Fruit fly (Drosophila melanogaster): ENCODE data around the gene CG14710.

The CG14710 gene

dm6 chr3R:11623025-11623424, 3.1 kb downstream of the CG14710 start, which contains the start of gene CG14711 (continued):
- TF ChIP-seq luna (GFP tag; optimal IDR thresholded peaks at IDR 0.05): no peak
- peak in 1 of 3 experiments; percentile 81 for TF ChIP-seq lola (GFP tag; optimal IDR thresholded peaks at IDR 0.05)
- peak; percentile 92 for TF ChIP-seq CG12659 (GFP tag; optimal IDR thresholded peaks at IDR 0.05)
- TF ChIP-seq Bteb2 (GFP tag; optimal IDR thresholded peaks at IDR 0.05): peak; percentile 70
- TF ChIP-seq CG11093 (GFP tag; IDR thresholded peaks at IDR 0.05): peak; percentile 59; the same call in 1 of the 3 replicates
- peak; percentile 60; the same call in 1 of the 2 replicates for TF ChIP-seq CG32767 (GFP tag; IDR thresholded peaks at IDR 0.05)
- no peak for TF ChIP-seq Ravus (GFP tag; IDR thresholded peaks at IDR 0.05)
- TF ChIP-seq CG9727 (GFP tag; optimal IDR thresholded peaks at IDR 0.05): peak; percentile 86
- TF ChIP-seq zfh2 (GFP tag; optimal IDR thresholded peaks at IDR 0.05): peak; percentile 67
- 0 out of 2 replicates have a peak, but pooled peaks have one; percentile 57 for TF ChIP-seq CG16779 (GFP tag; IDR thresholded peaks at IDR 0.05)
- TF ChIP-seq CG11560 (tag; IDR thresholded peaks at IDR 0.05): peak; percentile 75
- peak; percentile 97 for TF ChIP-seq Ets65A (GFP tag)
- peak; percentile 72 for TF ChIP-seq Nf-YA (GFP tag; IDR thresholded peaks at IDR 0.05)
- peak; percentile 83 for TF ChIP-seq ranshi (GFP tag; IDR thresholded peaks at IDR 0.05)
- TF ChIP-seq CG15073 (GFP tag; optimal IDR thresholded peaks at IDR 0.05): peak; percentile 64
- TF ChIP-seq Hr78 (GFP tag; optimal IDR thresholded peaks at IDR 0.05): no peak
- no peak for TF ChIP-seq Sox100B (GFP tag; optimal IDR thresholded peaks at IDR 0.05)
- TF ChIP-seq CG6791 (GFP tag; IDR thresholded peaks at IDR 0.05; ENCODE audit: partially characterized antibody): peak; percentile 75
- no peak for TF ChIP-seq CG11723 (GFP tag; optimal IDR thresholded peaks at IDR 0.05)
- TF ChIP-seq CG6689 (GFP tag; IDR thresholded peaks at IDR 0.05): peak; percentile 81
- no peak for TF ChIP-seq fru (optimal IDR thresholded peaks at IDR 0.05)
- TF ChIP-seq stwl (tag; optimal IDR thresholded peaks at IDR 0.05): peak; percentile 96
- peak; percentile 10 for TF ChIP-seq pb (GFP tag; optimal IDR thresholded peaks at IDR 0.05)
- TF ChIP-seq CG6854 (GFP tag; optimal IDR thresholded peaks at IDR 0.05): peak; percentile 60
- TF ChIP-seq CG31365 (tag; optimal IDR thresholded peaks at IDR 0.05): no peak
- TF ChIP-seq Oaz (GFP tag; IDR thresholded peaks at IDR 0.05): peak; percentile 65
- peak; percentile 67 for TF ChIP-seq Drgx (GFP tag; IDR thresholded peaks at IDR 0.05)
- TF ChIP-seq CG8089 (GFP tag; optimal IDR thresholded peaks at IDR 0.05): peak; percentile 63
- peak; percentile 89 for TF ChIP-seq CG32532 (GFP tag; IDR thresholded peaks at IDR 0.05)
- TF ChIP-seq CG10979 (tag; optimal IDR thresholded peaks at IDR 0.05): peak; percentile 81
- TF ChIP-seq Rx (GFP tag; IDR thresholded peaks at IDR 0.05): peak; percentile 42; the same call in 1 of the 2 replicates
- TF ChIP-seq CG15269 (tag; optimal IDR thresholded peaks at IDR 0.05): no peak
- TF ChIP-seq CG5180 (GFP tag; optimal IDR thresholded peaks at IDR 0.05): no peak
- TF ChIP-seq wdn (GFP tag; IDR thresholded peaks at IDR 0.05): peak; percentile 78
- peak; percentile 46 for TF ChIP-seq CG1603 (tag; optimal IDR thresholded peaks at IDR 0.05)
- TF ChIP-seq CG9817 (tag; optimal IDR thresholded peaks at IDR 0.05): peak; percentile 89
- TF ChIP-seq seq (GFP tag; IDR thresholded peaks at IDR 0.05): peak; percentile 76
- no peak for TF ChIP-seq Dek (tag; optimal IDR thresholded peaks at IDR 0.05)
- TF ChIP-seq Atf3 (GFP tag; optimal IDR thresholded peaks at IDR 0.05): peak; percentile 10
- peak; percentile 69 for TF ChIP-seq CG9437 (GFP tag; optimal IDR thresholded peaks at IDR 0.05)
- TF ChIP-seq CG31388 (GFP tag; optimal IDR thresholded peaks at IDR 0.05): peak; percentile 62
- TF ChIP-seq Meics (GFP tag; optimal IDR thresholded peaks at IDR 0.05): peak; percentile 79
- TF ChIP-seq CG7963 (GFP tag; IDR thresholded peaks at IDR 0.05; ENCODE audit: partially characterized antibody): peak; percentile 43; the same call in 1 of the 3 replicates
- no peak for TF ChIP-seq dmrt99B (tag; optimal IDR thresholded peaks at IDR 0.05)
- no peak for TF ChIP-seq Jarid2 (GFP tag; optimal IDR thresholded peaks at IDR 0.05)
- no peak for TF ChIP-seq Dfd (GFP tag; optimal IDR thresholded peaks at IDR 0.05)
- no peak for TF ChIP-seq Oli (tag; optimal IDR thresholded peaks at IDR 0.05)
- TF ChIP-seq nmo (GFP tag; optimal IDR thresholded peaks at IDR 0.05): peak; percentile 90
- peak; percentile 83 for TF ChIP-seq CG17328 (GFP tag; IDR thresholded peaks at IDR 0.05)
- TF ChIP-seq CG12104 (GFP tag; optimal IDR thresholded peaks at IDR 0.05): peak; percentile 74
- TF ChIP-seq kni (GFP tag; optimal IDR thresholded peaks at IDR 0.05): peak; percentile 69
